Worm (Caenorhabditis elegans) whole organism, L4/young adult: ENCODE data around the gene B0222.15.

Source experiments
- W03F9.2 ChIP-seq: fragments of 150-350 bp; optimal IDR thresholded peaks from 2 replicates; lab custom pipeline; 2014; ENCODE audit warnings: missing biosample characterization, missing genetic modification characterization
- dao-5 ChIP-seq: sonication (generic microtip); optimal IDR thresholded peaks from 2 replicates; lab custom pipeline; 2016; ENCODE audit warnings: missing genotype, missing genetic modification characterization, moderate library complexity, missing compliant biosample characterization
- him-1 ChIP-seq: sonication (generic microtip); optimal IDR thresholded peaks from 2 replicates; lab custom pipeline; 2016; ENCODE audit warnings: missing genotype, missing genetic modification reagents, missing genetic modification characterization, missing compliant biosample characterization

B0222.15 gene

ce11 chrV:9108219-9108618, 48.4 kb downstream of the B0222.15 start, which contains the start of gene F21C10.18:
TSS of gene F21C10.18 (plus strand) at chrV:9108519.
- TF ChIP-seq dao-5 (tag; lab: Kevin White, UChicago): no peak
- no peak for TF ChIP-seq W03F9.2 (tag; lab: Kevin White, UChicago)
- no peak for TF ChIP-seq him-1
